Worm (Caenorhabditis elegans) whole organism, L4 larva: ENCODE results near the gene Y38C1BA.1.

Experiments
- F37D6.2 ChIP-seq: sonication (generic microtip); optimal IDR thresholded peaks from 2 replicates; lab custom pipeline; 2016; ENCODE audit warnings: mild to moderate bottlenecking, missing genetic modification characterization, missing compliant biosample characterization
- F44E2.7 ChIP-seq: fragments of 200-800 bp; sonication (Bioruptor generic); IDR thresholded peaks from 2 replicates; pipeline ENCODE4 v2.1.2; 2022; ENCODE audit warnings: missing genetic modification characterization, missing compliant biosample characterization
- F49E8.2 ChIP-seq: sonication (generic microtip); optimal IDR thresholded peaks from 2 replicates; lab custom pipeline; 2016; ENCODE audit warnings: missing compliant biosample characterization, mild to moderate bottlenecking, missing genetic modification characterization, borderline replicate concordance
- T20F7.1 ChIP-seq: fragments of 200-800 bp; sonication (Bioruptor generic); optimal IDR thresholded peaks from 2 replicates; lab custom pipeline; 2018; ENCODE audit warnings: mild to moderate bottlenecking, missing genetic modification characterization, missing compliant biosample characterization
- Y48G9A.11 ChIP-seq: fragments of 200-800 bp; sonication (Bioruptor generic); IDR thresholded peaks from 2 replicates; pipeline ENCODE4 v1.3.6; 2022; ENCODE audit warnings: missing genetic modification reagents, missing genetic modification characterization, missing compliant biosample characterization
- ZK337.2 ChIP-seq: fragments of 200-800 bp; sonication (Bioruptor generic); IDR thresholded peaks from 2 replicates; pipeline ENCODE4 v1.3.6; 2022; ENCODE audit warnings: missing genetic modification reagents, missing genetic modification characterization, missing compliant biosample characterization
- aha-1 ChIP-seq: fragments of 150-350 bp; peaks from one replicate; lab custom pipeline; 2014; ENCODE audit warnings: missing biosample characterization, missing genetic modification characterization
- ceh-62 ChIP-seq: sonication (generic microtip); optimal IDR thresholded peaks from 2 replicates; lab custom pipeline; 2017; ENCODE audit warnings: missing biosample characterization, missing genetic modification characterization
- ctbp-1 ChIP-seq: fragments of 200-800 bp; sonication (Bioruptor generic); IDR thresholded peaks from 2 replicates; pipeline ENCODE4 v1.3.6; 2022; ENCODE audit warnings: missing genetic modification reagents, missing genetic modification characterization, missing compliant biosample characterization
- daf-19 ChIP-seq: fragments of 200-800 bp; sonication (Bioruptor generic); conservative IDR thresholded peaks from 2 replicates; pipeline ENCODE4 v1.3.6; 2022; ENCODE audit warnings: missing genetic modification characterization, missing compliant biosample characterization
- dmd-6 ChIP-seq: fragments of 200-800 bp; sonication (Bioruptor generic); IDR thresholded peaks from 2 replicates; pipeline ENCODE4 v1.3.6; 2022; ENCODE audit warnings: missing genetic modification reagents, missing genetic modification characterization, missing compliant biosample characterization
- dmd-8 ChIP-seq: fragments of 200-800 bp; sonication (Bioruptor generic); IDR thresholded peaks from 2 replicates; pipeline ENCODE4 v1.3.6; 2022; ENCODE audit warnings: missing genetic modification characterization, missing compliant biosample characterization
- egl-43 ChIP-seq: fragments of 200-800 bp; sonication (Bioruptor generic); IDR thresholded peaks from 2 replicates; pipeline ENCODE4 v1.3.6; 2022; ENCODE audit warnings: missing genetic modification reagents, missing genetic modification characterization, missing compliant biosample characterization
- fkh-10 ChIP-seq: fragments of 150-350 bp; optimal IDR thresholded peaks from 2 replicates; lab custom pipeline; 2014; ENCODE audit warnings: missing biosample characterization, missing genetic modification reagents, missing genetic modification characterization
- fos-1 ChIP-seq: fragments of 150-350 bp; optimal IDR thresholded peaks from 2 replicates; lab custom pipeline; 2014; ENCODE audit warnings: missing biosample characterization, missing genetic modification characterization
- hif-1 ChIP-seq, 2 experiments: sonication (generic microtip); optimal IDR thresholded peaks; 2 replicates each; lab custom pipeline; 2016 to 2017; ENCODE audit warnings: missing compliant biosample characterization in 2 of 2, missing genetic modification characterization in 2 of 2, missing genetic modification reagents in 2 of 2, missing genotype in 2 of 2, mild to moderate bottlenecking in 1 of 2
- jun-1 ChIP-seq: fragments of 150-350 bp; optimal IDR thresholded peaks from 2 replicates; lab custom pipeline; 2014; ENCODE audit warnings: missing biosample characterization, missing genetic modification reagents, missing genetic modification characterization
- lin-1 ChIP-seq: fragments of 200-800 bp; sonication (Bioruptor generic); IDR thresholded peaks from 2 replicates; pipeline ENCODE4 v1.3.6; 2022; ENCODE audit warnings: missing genetic modification reagents, missing genetic modification characterization, missing compliant biosample characterization
- lin-13 ChIP-seq: fragments of 150-350 bp; optimal IDR thresholded peaks from 2 replicates; lab custom pipeline; 2014; ENCODE audit warnings: missing biosample characterization, missing genetic modification reagents, missing genetic modification characterization
- lin-29 ChIP-seq: fragments of 200-800 bp; sonication (Bioruptor generic); IDR thresholded peaks from 2 replicates; pipeline ENCODE4 v1.3.6; 2022; ENCODE audit warnings: missing genetic modification reagents, missing genetic modification characterization, missing compliant biosample characterization
- lin-38 ChIP-seq: fragments of 200-800 bp; sonication (Bioruptor generic); IDR thresholded peaks from 2 replicates; pipeline ENCODE4 v1.3.6; 2022; ENCODE audit warnings: missing genetic modification reagents, missing genetic modification characterization, missing compliant biosample characterization
- lir-3 ChIP-seq: sonication (generic microtip); optimal IDR thresholded peaks from 2 replicates; lab custom pipeline; 2016; ENCODE audit warnings: mild to moderate bottlenecking, missing genetic modification characterization, missing compliant biosample characterization
- madf-5 ChIP-seq, 2 experiments: fragments of 200-800 bp; sonication (Bioruptor generic); IDR thresholded peaks; 2 replicates each; pipeline ENCODE4 v1.3.6; 2022; ENCODE audit warnings: missing compliant biosample characterization in 2 of 2, missing genetic modification characterization in 2 of 2
- madf-9 ChIP-seq: fragments of 200-800 bp; sonication (Bioruptor generic); conservative IDR thresholded peaks from 2 replicates; pipeline ENCODE4 v1.3.6; 2022; ENCODE audit warnings: missing genetic modification reagents, missing genetic modification characterization, missing compliant biosample characterization
- mep-1 ChIP-seq: fragments of 150-350 bp; sonication (generic microtip); optimal IDR thresholded peaks from 3 replicates; lab custom pipeline; 2014; ENCODE audit warnings: missing biosample characterization, missing genetic modification characterization
- mes-2 ChIP-seq: sonication (generic microtip); optimal IDR thresholded peaks from 2 replicates; lab custom pipeline; 2016; ENCODE audit warnings: missing genotype, mild to moderate bottlenecking, missing genetic modification characterization, missing compliant biosample characterization; ENCODE audit not compliant: poor library complexity, severe bottlenecking
- nhr-102 ChIP-seq: sonication (generic microtip); optimal IDR thresholded peaks from 2 replicates; lab custom pipeline; 2016; ENCODE audit warnings: mild to moderate bottlenecking, missing genetic modification characterization, moderate library complexity, missing compliant biosample characterization
- nhr-41 ChIP-seq: fragments of 200-800 bp; sonication (Bioruptor generic); IDR thresholded peaks from 2 replicates; pipeline ENCODE4 v1.3.6; 2022; ENCODE audit warnings: missing genetic modification reagents, missing genetic modification characterization, missing compliant biosample characterization
- pha-4 ChIP-seq, 2 experiments: fragments of 150-350 bp in 1 of 2; fragments of 200-800 bp in 1 of 2; sonication (Bioruptor generic) in 1 of 2; IDR thresholded peaks in 1 of 2; optimal IDR thresholded peaks in 1 of 2; 2 replicates each; pipeline versions ENCODE4 v1.3.6 to Lab custom; 2014 to 2022; ENCODE audit warnings: missing genetic modification characterization in 2 of 2, missing genetic modification reagents in 2 of 2, missing biosample characterization in 1 of 2, missing compliant biosample characterization in 1 of 2
- php-3 ChIP-seq: fragments of 200-800 bp; sonication (Bioruptor generic); IDR thresholded peaks from 2 replicates; pipeline ENCODE4 v1.3.6; 2022; ENCODE audit warnings: missing genetic modification reagents, missing genetic modification characterization, missing compliant biosample characterization
- pqm-1 ChIP-seq: sonication (generic microtip); optimal IDR thresholded peaks from 2 replicates; lab custom pipeline; 2017; ENCODE audit warnings: missing biosample characterization, missing genetic modification characterization
- saeg-2 ChIP-seq: fragments of 200-800 bp; sonication (Bioruptor generic); IDR thresholded peaks from 2 replicates; pipeline ENCODE4 v1.3.6; 2022; ENCODE audit warnings: missing genetic modification reagents, missing genetic modification characterization, missing compliant biosample characterization
- sdz-12 ChIP-seq: fragments of 200-800 bp; sonication (Bioruptor generic); optimal IDR thresholded peaks from 2 replicates; lab custom pipeline; 2018; ENCODE audit warnings: mild to moderate bottlenecking, missing genetic modification characterization, missing compliant biosample characterization
- set-16 ChIP-seq: fragments of 200-800 bp; sonication (Bioruptor generic); IDR thresholded peaks from 2 replicates; pipeline ENCODE4 v1.3.6; 2022; ENCODE audit warnings: missing genetic modification reagents, missing genetic modification characterization, missing compliant biosample characterization
- snpc-1.2 ChIP-seq: fragments of 200-800 bp; sonication (Bioruptor generic); IDR thresholded peaks from 2 replicates; pipeline ENCODE4 v1.3.6; 2022; ENCODE audit warnings: missing genetic modification reagents, missing genetic modification characterization, missing compliant biosample characterization
- spr-3 ChIP-seq: fragments of 200-800 bp; sonication (Bioruptor generic); optimal IDR thresholded peaks from 2 replicates; lab custom pipeline; 2018; ENCODE audit warnings: mild to moderate bottlenecking, missing genetic modification characterization, missing compliant biosample characterization
- tag-97 ChIP-seq: fragments of 200-800 bp; sonication (Bioruptor generic); IDR thresholded peaks from 2 replicates; pipeline ENCODE4 v1.3.6; 2022; ENCODE audit warnings: missing genetic modification characterization, missing compliant biosample characterization
- unc-130 ChIP-seq: sonication (generic microtip); optimal IDR thresholded peaks from 2 replicates; lab custom pipeline; 2016; ENCODE audit warnings: missing genetic modification reagents, missing genetic modification characterization, missing compliant biosample characterization
- vab-7 ChIP-seq: fragments of 200-800 bp; sonication (Bioruptor generic); IDR thresholded peaks from 2 replicates; pipeline ENCODE4 v1.3.6; 2022; ENCODE audit warnings: missing genetic modification reagents, missing genetic modification characterization, missing compliant biosample characterization
- zip-2 ChIP-seq: fragments of 150-350 bp; optimal IDR thresholded peaks from 2 replicates; lab custom pipeline; 2014; ENCODE audit warnings: missing biosample characterization, missing genetic modification characterization

The Y38C1BA.1 gene

DNA sequence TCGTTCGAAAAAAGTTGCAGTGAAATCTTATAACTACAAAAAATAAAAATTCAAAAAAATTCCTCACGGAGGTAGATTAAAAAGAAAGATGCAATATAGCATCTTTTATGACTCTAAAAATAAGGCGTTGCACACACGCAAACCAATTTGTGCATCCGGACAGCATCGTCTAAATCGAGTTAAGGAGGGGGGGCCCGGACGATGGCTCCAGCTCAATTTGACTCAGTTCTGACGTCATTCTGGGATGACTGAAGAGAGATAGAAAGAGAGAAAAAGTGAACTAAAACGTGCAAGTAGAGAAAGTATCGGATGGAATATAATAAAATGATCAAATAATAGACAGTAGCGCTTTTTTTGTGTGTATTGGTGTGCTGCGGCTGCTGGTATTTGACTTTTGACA is 37.8 kb downstream of the Y38C1BA.1 start (continued):
- no peak for TF ChIP-seq pha-4 (GFP tag; IDR thresholded peaks at IDR 0.05; lab: Robert Waterston, UW)
- no peak for TF ChIP-seq pha-4 (tag; optimal IDR thresholded peaks at IDR 0.05; lab: Kevin White, UChicago)
- no peak for TF ChIP-seq F44E2.7 (GFP tag; lab: Robert Waterston, UW)
- no peak for TF ChIP-seq jun-1 (tag; lab: Kevin White, UChicago)
- no peak for TF ChIP-seq lin-1 (GFP tag; lab: Robert Waterston, UW)
- TF ChIP-seq hif-1 (tag; optimal IDR thresholded peaks at IDR 0.05; lab: Kevin White, UChicago): peak in 1 of 2 experiments; percentile 38
- no peak for TF ChIP-seq ZK337.2
- TF ChIP-seq ceh-62 (tag; lab: Kevin White, UChicago): no peak
- no peak for TF ChIP-seq lin-29 (GFP tag; lab: Robert Waterston, UW)
- no peak for TF ChIP-seq lin-13 (GFP tag; lab: Kevin White, UChicago)
- peak; percentile 89 for TF ChIP-seq aha-1 (tag; lab: Kevin White, UChicago)
- no peak for TF ChIP-seq pqm-1
- TF ChIP-seq T20F7.1 (GFP tag; lab: Kevin White, UChicago): no peak
- peak; percentile 53 for TF ChIP-seq fkh-10 (GFP tag; lab: Kevin White, UChicago)
- 0 out of 2 replicates have a peak, but pooled peaks have one; percentile 17 for TF ChIP-seq dmd-6 (GFP tag; lab: Robert Waterston, UW)
- TF ChIP-seq snpc-1.2 (GFP tag; lab: Robert Waterston, UW): no peak
- TF ChIP-seq zip-2: no peak
- TF ChIP-seq spr-3 (GFP tag; lab: Kevin White, UChicago): no peak
- TF ChIP-seq nhr-41 (GFP tag; lab: Robert Waterston, UW): no peak
- no peak for TF ChIP-seq lir-3 (tag; lab: Kevin White, UChicago)
- TF ChIP-seq F37D6.2 (tag; lab: Kevin White, UChicago): no peak
- TF ChIP-seq madf-5 (GFP tag; IDR thresholded peaks at IDR 0.05; lab: Robert Waterston, UW): no peak
- TF ChIP-seq nhr-102 (tag; lab: Kevin White, UChicago): no peak
- TF ChIP-seq mes-2 (tag; lab: Kevin White, UChicago): no peak
- TF ChIP-seq unc-130 (GFP tag; lab: Kevin White, UChicago): no peak
- peak; percentile 8 for TF ChIP-seq mep-1 (tag; lab: Kevin White, UChicago)
- no peak for TF ChIP-seq sdz-12 (GFP tag; lab: Kevin White, UChicago)
- no peak for TF ChIP-seq fos-1
- peak; percentile 76 for TF ChIP-seq ctbp-1 (GFP tag; lab: Robert Waterston, UW)

DNA sequence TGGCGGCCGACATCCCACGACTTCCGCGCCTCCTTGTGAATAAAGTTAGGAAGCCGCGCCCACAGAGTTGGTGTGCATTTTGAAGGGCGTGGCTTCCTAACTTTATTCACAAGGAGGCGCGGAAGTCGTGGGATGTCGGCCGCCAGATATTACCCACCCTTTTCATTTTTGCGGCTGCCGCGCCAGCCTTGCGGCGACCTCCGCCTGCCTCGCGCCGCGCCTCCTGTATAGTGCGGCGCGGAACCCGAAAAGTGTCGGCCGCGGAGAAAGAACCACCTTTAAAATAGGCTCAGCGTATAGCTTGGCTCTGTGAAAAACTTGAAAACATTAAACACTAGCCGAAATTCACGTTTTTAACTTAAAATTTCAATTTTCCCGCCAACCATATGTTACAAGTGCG is 40.3 kb downstream of the Y38C1BA.1 start:
- TF ChIP-seq egl-43 (GFP tag; lab: Robert Waterston, UW) (peak; percentile 78), tag-97 (no peak), lin-38 (GFP tag; lab: Robert Waterston, UW) (peak; percentile 87), daf-19 (GFP tag; lab: Robert Waterston, UW) (no peak), php-3 (GFP tag; lab: Robert Waterston, UW) (no peak), madf-9 (GFP tag; lab: Robert Waterston, UW) (0 out of 2 replicates have a peak, but pooled peaks have one; percentile 22), pha-4 (GFP tag; IDR thresholded peaks at IDR 0.05; lab: Robert Waterston, UW) (0 out of 2 replicates have a peak, but pooled peaks have one; percentile 30), pha-4 (tag; optimal IDR thresholded peaks at IDR 0.05; lab: Kevin White, UChicago) (no peak), dmd-8 (GFP tag; lab: Robert Waterston, UW) (peak; percentile 61; the same call in 1 of the 2 replicates), F49E8.2 (tag; lab: Kevin White, UChicago) (peak; percentile 82), snpc-1.2 (GFP tag; lab: Robert Waterston, UW) (peak; percentile 75), Y48G9A.11 (GFP tag; lab: Robert Waterston, UW) (peak; percentile 84), lin-13 (GFP tag; lab: Kevin White, UChicago) (peak; percentile 5), saeg-2 (no peak), set-16 (GFP tag; lab: Robert Waterston, UW) (peak; percentile 93), vab-7 (GFP tag; lab: Robert Waterston, UW) (0 out of 2 replicates have a peak, but pooled peaks have one; percentile 26)
